Fruit fly (Drosophila melanogaster): ENCODE results near the gene Ubc7.
A peak's percentile ranks its signal among the peaks of the same experiment; 100 is the strongest.

Gene Ubc7

dm6 chrX:16587668-16588046 lies 5.8 kb upstream of the Ubc7 start, which contains the start of gene CG13014:
CG13014 (plus strand) TSS chrX:16587873.
- no peak for TF ChIP-seq CG12768 (GFP tag; optimal IDR thresholded peaks at IDR 0.05)

dm6 chrX:16595411-16595810 lies 1.9 kb downstream of the Ubc7 start:
- TF ChIP-seq Clk (GFP tag; optimal IDR thresholded peaks at IDR 0.05) (no peak), CG5204 (GFP tag; optimal IDR thresholded peaks at IDR 0.05) (no peak), CG7101 (tag; optimal IDR thresholded peaks at IDR 0.05) (no peak), kay (GFP tag; ENCODE audit: borderline replicate concordance) (no peak), CG12768 (GFP tag; optimal IDR thresholded peaks at IDR 0.05) (no peak), ovo (GFP tag; optimal IDR thresholded peaks at IDR 0.05) (no peak), Crg-1 (GFP tag; optimal IDR thresholded peaks at IDR 0.05) (no peak), CG7045 (GFP tag; optimal IDR thresholded peaks at IDR 0.05) (no peak), cnc (optimal IDR thresholded peaks at IDR 0.05) (no peak), cic (GFP tag; optimal IDR thresholded peaks at IDR 0.05) (no peak), tj (GFP tag; optimal IDR thresholded peaks at IDR 0.05) (no peak), CG33017 (tag; optimal IDR thresholded peaks at IDR 0.05) (no peak), toe (GFP tag; optimal IDR thresholded peaks at IDR 0.05) (no peak), bab1 (GFP tag; optimal IDR thresholded peaks at IDR 0.05) (no peak)

- no peak for TF ChIP-seq CG14711 (tag; optimal IDR thresholded peaks at IDR 0.05)
- TF ChIP-seq Clk (GFP tag; optimal IDR thresholded peaks at IDR 0.05) = no peak
- no peak for TF ChIP-seq tj (GFP tag; optimal IDR thresholded peaks at IDR 0.05)
- no peak for TF ChIP-seq kay (GFP tag; ENCODE audit: borderline replicate concordance)
- no peak for TF ChIP-seq toe (GFP tag; optimal IDR thresholded peaks at IDR 0.05)
- no peak for TF ChIP-seq cic (GFP tag; optimal IDR thresholded peaks at IDR 0.05)
- no peak for TF ChIP-seq cnc (optimal IDR thresholded peaks at IDR 0.05)
These were observed 2.8 kb downstream of the Ubc7 start for dm6 chrX:16596250-16596793.

dm6 chrX:16598336-16598977 lies 5.0 kb downstream of the Ubc7 start:
- TF ChIP-seq CG33017 (tag; optimal IDR thresholded peaks at IDR 0.05) (no peak), toe (GFP tag; optimal IDR thresholded peaks at IDR 0.05) (peak; percentile 33), CG7045 (GFP tag; optimal IDR thresholded peaks at IDR 0.05) (no peak), CG7101 (tag; optimal IDR thresholded peaks at IDR 0.05) (peak; percentile 21), cic (GFP tag; optimal IDR thresholded peaks at IDR 0.05) (peak; percentile 3), CG14711 (tag; optimal IDR thresholded peaks at IDR 0.05) (peak; percentile 42), pad (GFP tag; optimal IDR thresholded peaks at IDR 0.05) (no peak), cnc (optimal IDR thresholded peaks at IDR 0.05) (no peak), Mnt (GFP tag; optimal IDR thresholded peaks at IDR 0.05) (no peak), CG11617 (GFP tag; optimal IDR thresholded peaks at IDR 0.05) (peak; percentile 3), Hr96 (GFP tag; optimal IDR thresholded peaks at IDR 0.05) (no peak), CG12768 (GFP tag; optimal IDR thresholded peaks at IDR 0.05) (no peak), kay (GFP tag; ENCODE audit: borderline replicate concordance) (no peak), Crg-1 (GFP tag; optimal IDR thresholded peaks at IDR 0.05) (no peak), tj (GFP tag; optimal IDR thresholded peaks at IDR 0.05) (peak; percentile 8), CG1620 (GFP tag; optimal IDR thresholded peaks at IDR 0.05) (peak; percentile 39), Clk (GFP tag; optimal IDR thresholded peaks at IDR 0.05) (no peak), bab1 (GFP tag; optimal IDR thresholded peaks at IDR 0.05) (peak; percentile 5), ovo (GFP tag; optimal IDR thresholded peaks at IDR 0.05) (peak; percentile 55), CG5204 (GFP tag; optimal IDR thresholded peaks at IDR 0.05) (no peak)

- TF ChIP-seq bab1 (GFP tag; optimal IDR thresholded peaks at IDR 0.05) (peak; percentile 45), CG33017 (tag; optimal IDR thresholded peaks at IDR 0.05) (no peak), Mnt (GFP tag; optimal IDR thresholded peaks at IDR 0.05) (peak; percentile 91), CG7101 (tag; optimal IDR thresholded peaks at IDR 0.05) (peak; percentile 11), pad (GFP tag; optimal IDR thresholded peaks at IDR 0.05) (peak; percentile 20), CG12768 (GFP tag; optimal IDR thresholded peaks at IDR 0.05) (no peak), ovo (GFP tag; optimal IDR thresholded peaks at IDR 0.05) (no peak), CG1620 (GFP tag; optimal IDR thresholded peaks at IDR 0.05) (peak; percentile 20)
These were observed 5.6 kb downstream of the Ubc7 start, which contains the start of the genes CG9784 and Nup153 for dm6 chrX:16598978-16599664. CG9784 (minus strand) TSS chrX:16599215. Nup153 (plus strand) TSS chrX:16599241.

- TF ChIP-seq CG12768 (GFP tag; optimal IDR thresholded peaks at IDR 0.05) (peak; percentile 45), bab1 (GFP tag; optimal IDR thresholded peaks at IDR 0.05) (no peak), cnc (optimal IDR thresholded peaks at IDR 0.05) (no peak), CG7045 (GFP tag; optimal IDR thresholded peaks at IDR 0.05) (no peak), toe (GFP tag; optimal IDR thresholded peaks at IDR 0.05) (no peak), tj (GFP tag; optimal IDR thresholded peaks at IDR 0.05) (peak; percentile 29), Hr96 (GFP tag; optimal IDR thresholded peaks at IDR 0.05) (no peak), CG1620 (GFP tag; optimal IDR thresholded peaks at IDR 0.05) (no peak), Mnt (GFP tag; optimal IDR thresholded peaks at IDR 0.05) (no peak), CG11617 (GFP tag; optimal IDR thresholded peaks at IDR 0.05) (no peak), CG33017 (tag; optimal IDR thresholded peaks at IDR 0.05) (no peak), kay (GFP tag; ENCODE audit: borderline replicate concordance) (no peak), CG7101 (tag; optimal IDR thresholded peaks at IDR 0.05) (no peak), ovo (GFP tag; optimal IDR thresholded peaks at IDR 0.05) (no peak), Crg-1 (GFP tag; optimal IDR thresholded peaks at IDR 0.05) (no peak), Clk (GFP tag; optimal IDR thresholded peaks at IDR 0.05) (no peak), pad (GFP tag; optimal IDR thresholded peaks at IDR 0.05) (no peak), cic (GFP tag; optimal IDR thresholded peaks at IDR 0.05) (peak; percentile 77), CG5204 (GFP tag; optimal IDR thresholded peaks at IDR 0.05) (no peak)
These were observed 6.3 kb downstream of the Ubc7 start for dm6 chrX:16599770-16600169.

All from whole organism, adult.